Fruit fly (Drosophila melanogaster): ENCODE data around the gene bigmax.

bigmax gene

DNA sequence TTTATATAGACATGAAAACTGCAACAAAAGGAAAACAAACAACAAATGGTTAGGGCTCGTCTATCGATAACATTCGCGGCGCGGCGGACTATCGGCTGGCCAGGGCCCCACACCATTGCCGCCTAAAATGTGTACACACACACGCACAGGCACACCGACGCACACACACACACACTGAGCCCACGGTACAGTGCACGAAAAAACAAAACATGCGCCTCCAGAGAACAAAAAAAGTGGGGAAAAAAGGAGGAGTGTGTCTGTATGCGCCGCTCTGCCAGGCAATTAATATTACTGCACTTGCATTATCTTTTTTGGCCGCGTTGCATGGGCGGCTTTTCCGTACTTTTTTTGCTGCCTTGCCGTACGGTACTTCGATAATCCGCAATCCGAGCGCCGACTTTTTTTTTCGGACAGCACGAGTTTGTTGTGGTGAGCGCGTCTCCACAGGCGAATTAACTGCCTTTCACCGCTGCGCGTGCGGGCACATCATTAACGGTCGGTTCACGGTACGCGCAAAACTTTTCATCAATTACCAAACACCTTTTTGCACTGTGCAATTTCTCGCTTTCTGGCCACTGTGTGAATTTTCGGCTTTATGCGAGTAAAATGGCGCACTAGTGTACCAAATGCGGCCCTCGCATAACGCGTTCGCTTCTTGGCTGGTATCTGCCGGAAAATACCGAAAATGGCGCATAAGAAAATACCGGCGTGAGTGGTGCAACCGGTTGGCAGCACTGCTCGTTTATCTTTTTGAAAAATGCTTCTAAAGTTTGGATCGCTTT is 24.7 kb downstream of the bigmax start, which contains the start of gene woc (continued):
- 0 out of 2 replicates have a peak, but pooled peaks have one; percentile 38 for TF ChIP-seq CG6272 (GFP tag; IDR thresholded peaks at IDR 0.05)
- peak; percentile 28; the same call in 1 of the 3 replicates for TF ChIP-seq Optix (GFP tag; IDR thresholded peaks at IDR 0.05)
- peak; percentile 23 for TF ChIP-seq zen (tag; optimal IDR thresholded peaks at IDR 0.05)
- TF ChIP-seq lmd (GFP tag; IDR thresholded peaks at IDR 0.05), result peak; percentile 44; the same call in 1 of the 2 replicates
- peak; percentile 17 for TF ChIP-seq trh (GFP tag; optimal IDR thresholded peaks at IDR 0.05)
- TF ChIP-seq fru (optimal IDR thresholded peaks at IDR 0.05), result no peak
- TF ChIP-seq her (GFP tag; optimal IDR thresholded peaks at IDR 0.05), result peak; percentile 60
- no peak for TF ChIP-seq CG17912 (GFP tag; optimal IDR thresholded peaks at IDR 0.05)
- no peak for TF ChIP-seq CG11560 (tag; IDR thresholded peaks at IDR 0.05)
- TF ChIP-seq MBD-R2 (GFP tag; IDR thresholded peaks at IDR 0.05), result peak; percentile 83
- TF ChIP-seq CG4328 (GFP tag; optimal IDR thresholded peaks at IDR 0.05), result no peak
- peak; percentile 74 for TF ChIP-seq CG4617 (GFP tag; optimal IDR thresholded peaks at IDR 0.05; ENCODE audit: borderline replicate concordance)
- peak; percentile 43 for TF ChIP-seq CG9609 (GFP tag; optimal IDR thresholded peaks at IDR 0.05)
- peak; percentile 30 for TF ChIP-seq CG10979 (tag; optimal IDR thresholded peaks at IDR 0.05)
- TF ChIP-seq dmrt99B (tag; optimal IDR thresholded peaks at IDR 0.05), result no peak
- no peak for TF ChIP-seq Gsc (GFP tag; IDR thresholded peaks at IDR 0.05)
- TF ChIP-seq fd102C (GFP tag; optimal IDR thresholded peaks at IDR 0.05), result no peak
- TF ChIP-seq Doc3 (GFP tag; IDR thresholded peaks at IDR 0.05; ENCODE audit: partially characterized antibody), result peak; percentile 72
- TF ChIP-seq lab (GFP tag; optimal IDR thresholded peaks at IDR 0.05), result no peak
- TF ChIP-seq bigmax (GFP tag; optimal IDR thresholded peaks at IDR 0.05), result peak; percentile 40
- TF ChIP-seq slp2 (GFP tag; optimal IDR thresholded peaks at IDR 0.05), result peak; percentile 32
- TF ChIP-seq CG12219 (GFP tag; optimal IDR thresholded peaks at IDR 0.05), result no peak
- peak; percentile 43 for TF ChIP-seq pb (GFP tag; optimal IDR thresholded peaks at IDR 0.05)
- TF ChIP-seq Lim3 (GFP tag; IDR thresholded peaks at IDR 0.05), result no peak
- TF ChIP-seq Vsx1 (GFP tag; optimal IDR thresholded peaks at IDR 0.05), result no peak
- no peak for TF ChIP-seq Spps (tag; optimal IDR thresholded peaks at IDR 0.05)
- TF ChIP-seq bowl (GFP tag; IDR thresholded peaks at IDR 0.05), result no peak
- TF ChIP-seq CG2875 (GFP tag; optimal IDR thresholded peaks at IDR 0.05), result no peak
- peak; percentile 50 for TF ChIP-seq pnt (GFP tag; optimal IDR thresholded peaks at IDR 0.05)
- peak; percentile 78 for TF ChIP-seq CG12659 (GFP tag; optimal IDR thresholded peaks at IDR 0.05)
- peak; percentile 82 for TF ChIP-seq hb (GFP tag; IDR thresholded peaks at IDR 0.05; ENCODE audit: partially characterized antibody)
- TF ChIP-seq CG34422 (GFP tag; IDR thresholded peaks at IDR 0.05), result peak; percentile 96
- no peak for TF ChIP-seq CG4854 (GFP tag; optimal IDR thresholded peaks at IDR 0.05)
- peak; percentile 54; the same call in 1 of the 2 replicates for TF ChIP-seq seq (GFP tag; IDR thresholded peaks at IDR 0.05)
- TF ChIP-seq rib (GFP tag; IDR thresholded peaks at IDR 0.05), result no peak; the same call in 1 of the 2 replicates
- TF ChIP-seq CG1647 (GFP tag; optimal IDR thresholded peaks at IDR 0.05), result no peak
- TF ChIP-seq CG17568 (GFP tag; optimal IDR thresholded peaks at IDR 0.05), result no peak
- no peak for TF ChIP-seq ewg (GFP tag; optimal IDR thresholded peaks at IDR 0.05)
- no peak for TF ChIP-seq Oaz (GFP tag; IDR thresholded peaks at IDR 0.05)
- TF ChIP-seq cas (GFP tag; IDR thresholded peaks at IDR 0.05), result 0 out of 2 replicates have a peak, but pooled peaks have one; percentile 14
- TF ChIP-seq CG1603 (tag; optimal IDR thresholded peaks at IDR 0.05), result peak; percentile 81
- TF ChIP-seq Ptx1 (GFP tag; IDR thresholded peaks at IDR 0.05), result peak; percentile 50
- TF ChIP-seq CG6175 (GFP tag; IDR thresholded peaks at IDR 0.05), result no peak
- peak; percentile 57; the same call in 2 of the 3 replicates for TF ChIP-seq Aef1 (GFP tag; IDR thresholded peaks at IDR 0.05)
- no peak for TF ChIP-seq salm (tag; optimal IDR thresholded peaks at IDR 0.05)
- no peak for TF ChIP-seq CG15696 (tag; optimal IDR thresholded peaks at IDR 0.05)
- no peak for TF ChIP-seq Oli (tag; optimal IDR thresholded peaks at IDR 0.05)
- TF ChIP-seq ash1 (GFP tag; optimal IDR thresholded peaks at IDR 0.05), result no peak
- TF ChIP-seq fd3F (GFP tag; optimal IDR thresholded peaks at IDR 0.05), result no peak

All from whole organism, embryonic.